Worm (Caenorhabditis elegans) whole organism, L2 larva: ENCODE measurements around the gene Y42G9A.3.

Experiments used
- C34F6.9 ChIP-seq: fragments of 150-350 bp; optimal IDR thresholded peaks from 2 replicates; lab custom pipeline; 2014; ENCODE audit warnings: missing biosample characterization, missing genetic modification characterization
- F13H6.1 ChIP-seq: sonication (generic microtip); optimal IDR thresholded peaks from 2 replicates; lab custom pipeline; 2016; ENCODE audit warnings: missing genetic modification characterization, missing compliant biosample characterization
- R02D3.7 ChIP-seq: fragments of 150-350 bp; optimal IDR thresholded peaks from 2 replicates; lab custom pipeline; 2014; ENCODE audit warnings: missing biosample characterization, missing genetic modification characterization
- Y55F3AM.14 ChIP-seq: fragments of 200-800 bp; sonication (Bioruptor generic); optimal IDR thresholded peaks from 2 replicates; lab custom pipeline; 2018; ENCODE audit warnings: mild to moderate bottlenecking, missing genetic modification characterization, missing compliant biosample characterization
- ZK546.5 ChIP-seq: sonication (generic microtip); optimal IDR thresholded peaks from 2 replicates; lab custom pipeline; 2017; ENCODE audit warnings: missing biosample characterization, missing genetic modification characterization
- ama-1 ChIP-seq: fragments of 150-350 bp; optimal IDR thresholded peaks from 2 replicates; lab custom pipeline; 2018; ENCODE audit warnings: inconsistent platforms
- blmp-1 ChIP-seq: sonication (generic microtip); optimal IDR thresholded peaks from 2 replicates; lab custom pipeline; 2017; ENCODE audit warnings: missing genetic modification characterization, mild to moderate bottlenecking, missing compliant biosample characterization, antibody characterized with exemption, moderate library complexity; ENCODE audit not compliant: insufficient read depth
- ceh-16 ChIP-seq: fragments of 150-350 bp; optimal IDR thresholded peaks from 2 replicates; lab custom pipeline; 2014; ENCODE audit warnings: missing biosample characterization, missing genetic modification characterization
- crh-2 ChIP-seq: sonication (generic microtip); optimal IDR thresholded peaks from 2 replicates; lab custom pipeline; 2017; ENCODE audit warnings: missing biosample characterization, missing genetic modification characterization
- elt-1 ChIP-seq: fragments of 150-350 bp; optimal IDR thresholded peaks from 2 replicates; lab custom pipeline; 2014; ENCODE audit warnings: missing biosample characterization, missing genetic modification characterization
- elt-3 ChIP-seq: sonication (generic microtip); optimal IDR thresholded peaks from 2 replicates; lab custom pipeline; 2017; ENCODE audit warnings: missing biosample characterization, missing genetic modification characterization
- fos-1 ChIP-seq: fragments of 150-350 bp; optimal IDR thresholded peaks from 2 replicates; lab custom pipeline; 2014; ENCODE audit warnings: missing biosample characterization, missing genetic modification characterization
- lin-11 ChIP-seq: fragments of 150-350 bp; sonication (generic microtip); optimal IDR thresholded peaks from 2 replicates; lab custom pipeline; 2014; ENCODE audit warnings: missing biosample characterization, missing genetic modification characterization, inconsistent platforms, mixed read lengths
- lin-13 ChIP-seq: fragments of 150-350 bp; optimal IDR thresholded peaks from 2 replicates; lab custom pipeline; 2014; ENCODE audit warnings: missing biosample characterization, missing genetic modification reagents, missing genetic modification characterization
- mab-5 ChIP-seq: fragments of 150-350 bp; optimal IDR thresholded peaks from 2 replicates; lab custom pipeline; 2014; ENCODE audit warnings: missing biosample characterization, missing genetic modification characterization
- mbf-1 ChIP-seq: sonication (generic microtip); optimal IDR thresholded peaks from 2 replicates; lab custom pipeline; 2017; ENCODE audit warnings: missing biosample characterization, missing genetic modification characterization
- mdl-1 ChIP-seq, 2 experiments: fragments of 150-350 bp in 1 of 2; sonication (generic microtip) in 1 of 2; optimal IDR thresholded peaks; 2 replicates each; lab custom pipeline; 2017; ENCODE audit warnings: missing biosample characterization in 2 of 2, missing genetic modification characterization in 2 of 2
- nhr-10 ChIP-seq: sonication (generic microtip); optimal IDR thresholded peaks from 2 replicates; lab custom pipeline; 2017; ENCODE audit warnings: missing biosample characterization, missing genetic modification characterization
- nhr-12 ChIP-seq: fragments of 150-350 bp; optimal IDR thresholded peaks from 2 replicates; lab custom pipeline; 2014; ENCODE audit warnings: missing biosample characterization, missing genetic modification characterization
- nhr-129 ChIP-seq: fragments of 150-350 bp; optimal IDR thresholded peaks from 2 replicates; lab custom pipeline; 2014; ENCODE audit warnings: missing biosample characterization, missing genetic modification characterization
- nhr-21 ChIP-seq: fragments of 150-350 bp; optimal IDR thresholded peaks from 2 replicates; lab custom pipeline; 2014; ENCODE audit warnings: missing biosample characterization, missing genetic modification characterization
- nhr-237 ChIP-seq: fragments of 150-350 bp; optimal IDR thresholded peaks from 2 replicates; lab custom pipeline; 2014; ENCODE audit warnings: missing biosample characterization, missing genetic modification characterization
- nhr-25 ChIP-seq: fragments of 150-350 bp; sonication (generic microtip); optimal IDR thresholded peaks from 3 replicates; lab custom pipeline; 2014; ENCODE audit warnings: missing biosample characterization, missing genetic modification characterization
- nhr-6 ChIP-seq: fragments of 150-350 bp; optimal IDR thresholded peaks from 2 replicates; lab custom pipeline; 2014; ENCODE audit warnings: missing biosample characterization, missing genetic modification characterization
- nhr-77 ChIP-seq: fragments of 150-350 bp; optimal IDR thresholded peaks from 2 replicates; lab custom pipeline; 2014; ENCODE audit warnings: missing biosample characterization, missing genetic modification characterization
- peb-1 ChIP-seq: fragments of 150-350 bp; optimal IDR thresholded peaks from 2 replicates; lab custom pipeline; 2014; ENCODE audit warnings: missing biosample characterization, missing genetic modification characterization
- skn-1 ChIP-seq: sonication (generic microtip); optimal IDR thresholded peaks from 2 replicates; lab custom pipeline; 2017; ENCODE audit warnings: missing biosample characterization, missing genetic modification characterization
- sma-9 ChIP-seq, 2 experiments: fragments of 150-350 bp in 1 of 2; sonication (generic microtip) in 1 of 2; optimal IDR thresholded peaks; 2 replicates each; lab custom pipeline; 2014 to 2016; ENCODE audit warnings: missing genetic modification characterization in 2 of 2, mild to moderate bottlenecking in 1 of 2, missing biosample characterization in 1 of 2, missing compliant biosample characterization in 1 of 2, missing genetic modification reagents in 1 of 2, moderate library complexity in 1 of 2
- unc-39 ChIP-seq: fragments of 150-350 bp; optimal IDR thresholded peaks from 2 replicates; lab custom pipeline; 2014; ENCODE audit warnings: missing biosample characterization, missing genetic modification characterization
- unc-55 ChIP-seq: fragments of 150-350 bp; sonication (generic microtip); optimal IDR thresholded peaks from 3 replicates; lab custom pipeline; 2014; ENCODE audit warnings: missing biosample characterization, missing genetic modification reagents, missing genetic modification characterization
- ztf-1 ChIP-seq: fragments of 200-800 bp; sonication (Bioruptor generic); conservative IDR thresholded peaks from 2 replicates; pipeline ENCODE4 v1.3.6; 2022; ENCODE audit warnings: missing genetic modification characterization, missing compliant biosample characterization

Y42G9A.3 gene

ce11 chrIII:6158642-6159475 is 12.8 kb downstream of the Y42G9A.3 start, which contains the start of gene nfm-1 (continued):
- TF ChIP-seq crh-2 (tag; lab: Kevin White, UChicago) (peak; percentile 47), elt-1 (no peak), nhr-25 (peak; percentile 36), nhr-6 (tag; lab: Kevin White, UChicago) (no peak), nhr-21 (tag; lab: Kevin White, UChicago) (peak; percentile 60), ceh-16 (tag; lab: Kevin White, UChicago) (no peak)
- TF ChIP-seq, all 48 proteins: peak for 23

DNA sequence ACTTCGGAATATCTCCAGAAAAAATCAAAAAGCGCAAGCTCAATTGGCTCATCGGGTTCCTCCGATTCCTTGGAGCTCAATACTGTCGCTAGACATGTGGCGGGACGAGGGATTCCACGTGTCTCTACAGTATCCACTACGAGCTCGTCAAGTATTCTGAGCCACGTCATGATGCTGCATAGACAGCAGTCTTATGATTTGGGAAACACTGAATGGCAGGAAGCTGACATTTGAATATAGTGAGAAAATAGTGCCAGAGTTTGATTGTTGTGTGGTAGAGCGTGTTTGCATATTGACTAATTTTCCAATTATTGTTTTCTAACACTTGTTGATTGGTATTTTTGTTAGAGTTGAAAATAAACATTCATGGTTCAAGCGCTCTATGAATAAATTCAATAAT is 17.3 kb downstream of the Y42G9A.3 start:
- TF ChIP-seq F13H6.1 (tag; lab: Kevin White, UChicago) (no peak), sma-9 (GFP tag; optimal IDR thresholded peaks at IDR 0.05; lab: Kevin White, UChicago) (no peak), sma-9 (tag; optimal IDR thresholded peaks at IDR 0.05; lab: Kevin White, UChicago) (no peak), unc-39 (tag; lab: Kevin White, UChicago) (no peak), mab-5 (tag; lab: Kevin White, UChicago) (no peak), mdl-1 (tag; optimal IDR thresholded peaks at IDR 0.05; lab: Kevin White, UChicago) (no peak), nhr-12 (tag; lab: Kevin White, UChicago) (no peak), crh-2 (tag; lab: Kevin White, UChicago) (no peak), ztf-1 (no peak), peb-1 (no peak), unc-55 (GFP tag; lab: Kevin White, UChicago) (no peak), R02D3.7 (tag; lab: Kevin White, UChicago) (no peak), C34F6.9 (tag; lab: Kevin White, UChicago) (no peak), ZK546.5 (no peak), nhr-237 (tag; lab: Kevin White, UChicago) (no peak), elt-3 (tag; lab: Kevin White, UChicago) (no peak)

ce11 chrIII:6164253-6164971 is 18.4 kb downstream of the Y42G9A.3 start, which contains the start of gene F42A10.9:
Gene F42A10.9 (plus strand): TSS chrIII:6164573.
- TF ChIP-seq blmp-1 (tag; lab: Kevin White, UChicago) (no peak), fos-1 (tag; lab: Kevin White, UChicago) (peak; percentile 34), lin-13 (GFP tag; lab: Kevin White, UChicago) (peak; percentile 17), mbf-1 (tag; lab: Kevin White, UChicago) (no peak), crh-2 (tag; lab: Kevin White, UChicago) (peak; percentile 0), sma-9 (GFP tag; optimal IDR thresholded peaks at IDR 0.05; lab: Kevin White, UChicago) (peak; percentile 35), sma-9 (tag; optimal IDR thresholded peaks at IDR 0.05; lab: Kevin White, UChicago) (no peak), skn-1 (tag; lab: Kevin White, UChicago) (no peak), nhr-129 (tag; lab: Kevin White, UChicago) (peak; percentile 34), C34F6.9 (tag; lab: Kevin White, UChicago) (peak; percentile 48), nhr-25 (peak; percentile 5), ama-1 (lab: Kevin White, UChicago) (peak; percentile 86), elt-3 (tag; lab: Kevin White, UChicago) (no peak), nhr-77 (tag; lab: Kevin White, UChicago) (no peak)

- TF ChIP-seq nhr-10 (tag; lab: Kevin White, UChicago) = no peak
- TF ChIP-seq fos-1 (tag; lab: Kevin White, UChicago) = no peak
- no peak for TF ChIP-seq C34F6.9 (tag; lab: Kevin White, UChicago)
- TF ChIP-seq Y55F3AM.14 (GFP tag; lab: Kevin White, UChicago) = no peak
- no peak for TF ChIP-seq crh-2 (tag; lab: Kevin White, UChicago)
- no peak for TF ChIP-seq lin-11 (tag; lab: Kevin White, UChicago)
- no peak for TF ChIP-seq unc-39 (tag; lab: Kevin White, UChicago)
Measured at ce11 chrIII:6165240-6165639, 19.2 kb downstream of the Y42G9A.3 start.
